Worm (Caenorhabditis elegans) whole organism, L1 larva: ENCODE measurements around the gene F47G9.4.

Experiments
- C34B4.2 ChIP-seq: sonication (generic microtip); optimal IDR thresholded peaks from 2 replicates; lab custom pipeline; 2017; ENCODE audit warnings: mild to moderate bottlenecking, missing genetic modification characterization, missing compliant biosample characterization
- F16B12.6 ChIP-seq: fragments of 150-350 bp; optimal IDR thresholded peaks from 2 replicates; lab custom pipeline; 2014; ENCODE audit warnings: missing biosample characterization, missing genetic modification characterization
- aly-2 ChIP-seq: fragments of 150-350 bp; optimal IDR thresholded peaks from 2 replicates; lab custom pipeline; 2014; ENCODE audit warnings: missing biosample characterization, missing genetic modification characterization
- ama-1 ChIP-seq: fragments of 150-350 bp; optimal IDR thresholded peaks from 2 replicates; lab custom pipeline; 2014
- blmp-1 ChIP-seq: fragments of 150-350 bp; optimal IDR thresholded peaks from 2 replicates; lab custom pipeline; 2014; ENCODE audit warnings: missing biosample characterization, missing genetic modification characterization
- ceh-63 ChIP-seq: fragments of 200-800 bp; sonication (Bioruptor generic); optimal IDR thresholded peaks from 2 replicates; lab custom pipeline; 2018; ENCODE audit warnings: mild to moderate bottlenecking, missing genetic modification characterization, missing compliant biosample characterization
- ceh-82 ChIP-seq, 3 experiments: fragments of 150-350 bp in 1 of 3; sonication (generic microtip) in 2 of 3; optimal IDR thresholded peaks; 2 replicates each; lab custom pipeline; 2014 to 2017; ENCODE audit warnings: missing biosample characterization in 3 of 3, missing genetic modification characterization in 3 of 3
- ceh-90 ChIP-seq: sonication (generic microtip); optimal IDR thresholded peaks from 2 replicates; lab custom pipeline; 2016; ENCODE audit warnings: missing genetic modification characterization, missing compliant biosample characterization
- dpl-1 ChIP-seq, 3 experiments: fragments of 150-350 bp in 2 of 3; sonication (generic microtip) in 1 of 3; optimal IDR thresholded peaks; 2 replicates each; lab custom pipeline; 2014 to 2017; ENCODE audit warnings: missing biosample characterization in 3 of 3, missing genetic modification characterization in 3 of 3, missing genetic modification reagents in 3 of 3
- dsc-1 ChIP-seq: sonication (generic microtip); optimal IDR thresholded peaks from 2 replicates; lab custom pipeline; 2016; ENCODE audit warnings: mild to moderate bottlenecking, missing genetic modification characterization, missing compliant biosample characterization
- efl-1 ChIP-seq, 4 experiments: fragments of 150-350 bp; optimal IDR thresholded peaks in 3 of 4; peaks in 1 of 4; 1 replicate in 1 of 4; 2 replicates in 3 of 4; lab custom pipeline; 2014; ENCODE audit warnings: missing biosample characterization in 2 of 4, missing genetic modification characterization in 2 of 4, missing genetic modification reagents in 2 of 4
- egl-13 ChIP-seq: sonication (generic microtip); optimal IDR thresholded peaks from 2 replicates; lab custom pipeline; 2016; ENCODE audit warnings: missing genotype, missing genetic modification reagents, missing genetic modification characterization, missing compliant biosample characterization
- elt-2 ChIP-seq: sonication (generic microtip); optimal IDR thresholded peaks from 2 replicates; lab custom pipeline; 2016; ENCODE audit warnings: missing genetic modification characterization, mild to moderate bottlenecking, inconsistent platforms, missing compliant biosample characterization, missing genetic modification reagents
- fkh-10 ChIP-seq: sonication (generic microtip); optimal IDR thresholded peaks from 2 replicates; lab custom pipeline; 2017; ENCODE audit warnings: missing biosample characterization, missing genetic modification reagents, missing genetic modification characterization
- fkh-8 ChIP-seq: sonication (generic microtip); optimal IDR thresholded peaks from 2 replicates; lab custom pipeline; 2016; ENCODE audit warnings: mild to moderate bottlenecking, missing genetic modification characterization, missing compliant biosample characterization
- fos-1 ChIP-seq: fragments of 150-350 bp; optimal IDR thresholded peaks from 2 replicates; lab custom pipeline; 2014; ENCODE audit warnings: missing biosample characterization, missing genetic modification characterization
- grh-1 ChIP-seq: fragments of 200-800 bp; sonication (Bioruptor generic); IDR thresholded peaks from 2 replicates; pipeline ENCODE4 v1.3.6; 2022; ENCODE audit warnings: missing genetic modification reagents, missing genetic modification characterization, missing compliant biosample characterization
- hlh-4 ChIP-seq: sonication (generic microtip); optimal IDR thresholded peaks from 2 replicates; lab custom pipeline; 2016; ENCODE audit warnings: mild to moderate bottlenecking, missing genetic modification characterization, missing compliant biosample characterization
- isw-1 ChIP-seq: fragments of 200-800 bp; sonication (Bioruptor generic); IDR thresholded peaks from 2 replicates; pipeline ENCODE4 v1.3.6; 2022; ENCODE audit warnings: missing genetic modification characterization, missing compliant biosample characterization
- lin-14 ChIP-seq: fragments of 200-800 bp; sonication (Bioruptor generic); optimal IDR thresholded peaks from 2 replicates; lab custom pipeline; 2018; ENCODE audit warnings: mild to moderate bottlenecking, missing genetic modification characterization, moderate library complexity, missing compliant biosample characterization
- mdl-1 ChIP-seq, 2 experiments: fragments of 150-350 bp; optimal IDR thresholded peaks; 2 replicates each; lab custom pipeline; 2014 to 2017; ENCODE audit warnings: missing biosample characterization in 2 of 2, missing genetic modification characterization in 2 of 2, inconsistent platforms in 1 of 2
- mef-2 ChIP-seq: fragments of 150-350 bp; optimal IDR thresholded peaks from 2 replicates; lab custom pipeline; 2014; ENCODE audit warnings: missing biosample characterization, missing genetic modification characterization
- mep-1 ChIP-seq: fragments of 150-350 bp; optimal IDR thresholded peaks from 2 replicates; lab custom pipeline; 2014; ENCODE audit warnings: missing biosample characterization, missing genetic modification characterization
- nhr-19 ChIP-seq: fragments of 200-800 bp; sonication (Bioruptor generic); conservative IDR thresholded peaks from 2 replicates; pipeline ENCODE4 v1.3.6; 2022; ENCODE audit warnings: missing genetic modification characterization, missing compliant biosample characterization
- nhr-20 ChIP-seq: sonication (generic microtip); optimal IDR thresholded peaks from 2 replicates; lab custom pipeline; 2016; ENCODE audit warnings: mild to moderate bottlenecking, missing genetic modification characterization, missing compliant biosample characterization
- nhr-71 ChIP-seq: sonication (generic microtip); optimal IDR thresholded peaks from 2 replicates; lab custom pipeline; 2016; ENCODE audit warnings: mild to moderate bottlenecking, missing genetic modification characterization, moderate library complexity, missing compliant biosample characterization
- nhr-77 ChIP-seq: fragments of 150-350 bp; optimal IDR thresholded peaks from 2 replicates; lab custom pipeline; 2014; ENCODE audit warnings: missing biosample characterization, missing genetic modification characterization
- nhr-85 ChIP-seq: sonication (generic microtip); peaks from one replicate; lab custom pipeline; 2016; ENCODE audit warnings: missing genetic modification characterization, inconsistent platforms, missing compliant biosample characterization
- nhr-90 ChIP-seq: sonication (generic microtip); optimal IDR thresholded peaks from 2 replicates; lab custom pipeline; 2016; ENCODE audit warnings: mild to moderate bottlenecking, missing genetic modification characterization, missing compliant biosample characterization; ENCODE audit not compliant: poor library complexity
- pax-3 ChIP-seq: fragments of 200-800 bp; sonication (Bioruptor generic); optimal IDR thresholded peaks from 2 replicates; lab custom pipeline; 2018; ENCODE audit warnings: mild to moderate bottlenecking, missing genetic modification characterization, moderate library complexity, missing compliant biosample characterization
- pqm-1 ChIP-seq: sonication (generic microtip); optimal IDR thresholded peaks from 3 replicates; lab custom pipeline; 2017; ENCODE audit warnings: missing biosample characterization, missing genetic modification characterization
- rnt-1 ChIP-seq: sonication (generic microtip); optimal IDR thresholded peaks from 2 replicates; lab custom pipeline; 2016; ENCODE audit warnings: mild to moderate bottlenecking, missing genetic modification characterization, moderate library complexity, missing compliant biosample characterization
- sox-4 ChIP-seq: sonication (generic microtip); optimal IDR thresholded peaks from 2 replicates; lab custom pipeline; 2016; ENCODE audit warnings: missing genetic modification characterization, missing compliant biosample characterization
- swsn-7 ChIP-seq: sonication (generic microtip); optimal IDR thresholded peaks from 2 replicates; lab custom pipeline; 2016; ENCODE audit warnings: missing genetic modification characterization, missing compliant biosample characterization
- tlp-1 ChIP-seq: fragments of 150-350 bp; optimal IDR thresholded peaks from 2 replicates; lab custom pipeline; 2014; ENCODE audit warnings: missing biosample characterization, missing genetic modification characterization
- unc-130 ChIP-seq: fragments of 150-350 bp; optimal IDR thresholded peaks from 2 replicates; lab custom pipeline; 2017; ENCODE audit warnings: missing biosample characterization, missing genetic modification characterization, inconsistent platforms
- unc-62 ChIP-seq: fragments of 150-350 bp; optimal IDR thresholded peaks from 2 replicates; lab custom pipeline; 2014; ENCODE audit warnings: missing biosample characterization, missing genetic modification reagents, missing genetic modification characterization
- unc-86 ChIP-seq: sonication (generic microtip); optimal IDR thresholded peaks from 2 replicates; lab custom pipeline; 2016; ENCODE audit warnings: missing genetic modification characterization, missing compliant biosample characterization
- unc-98 ChIP-seq: fragments of 200-800 bp; sonication (Bioruptor generic); IDR thresholded peaks from 2 replicates; pipeline ENCODE4 v1.3.6; 2022; ENCODE audit warnings: missing genetic modification characterization, missing compliant biosample characterization
- vab-15 ChIP-seq: sonication (generic microtip); optimal IDR thresholded peaks from 2 replicates; lab custom pipeline; 2017; ENCODE audit warnings: missing genotype, mild to moderate bottlenecking, missing genetic modification characterization, missing compliant biosample characterization
- zip-4 ChIP-seq: fragments of 200-800 bp; sonication (Bioruptor generic); optimal IDR thresholded peaks from 2 replicates; lab custom pipeline; 2018; ENCODE audit warnings: mild to moderate bottlenecking, missing genetic modification characterization, moderate library complexity, missing compliant biosample characterization

The F47G9.4 gene

DNA sequence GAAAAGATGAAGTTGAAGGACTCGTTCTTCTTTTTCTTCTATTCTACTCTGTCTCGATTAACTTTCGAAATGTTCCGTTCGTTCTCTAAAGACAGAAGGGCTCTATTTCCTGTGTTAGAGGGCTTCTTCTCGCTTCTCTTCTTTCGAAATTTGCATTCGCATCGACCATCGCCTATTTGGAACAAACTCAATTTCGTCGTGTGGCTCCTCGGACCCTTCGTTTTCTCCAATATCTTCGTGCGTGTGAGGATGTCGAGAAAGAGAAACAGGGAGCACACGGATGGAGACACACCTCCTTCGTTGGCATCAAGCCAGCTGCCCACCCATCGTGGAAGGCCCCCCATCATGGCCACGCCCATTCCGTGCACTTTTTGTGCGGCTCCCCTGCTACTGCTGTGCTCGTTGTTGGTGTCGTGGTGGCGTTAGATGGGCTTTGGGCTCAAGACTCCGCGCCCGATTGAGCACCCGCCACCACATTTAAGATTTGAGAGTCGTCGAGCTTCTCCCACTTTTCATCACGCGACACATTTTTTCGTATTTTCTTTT, 19.6 kb upstream of the F47G9.4 start (continued):
- TF ChIP-seq tlp-1 (tag; lab: Kevin White, UChicago): no peak
- TF ChIP-seq pax-3 (tag; lab: Kevin White, UChicago): no peak
- TF ChIP-seq vab-15 (tag; lab: Kevin White, UChicago): no peak
- no peak for TF ChIP-seq unc-62
- TF ChIP-seq, all 84 proteins: peak for 5

DNA sequence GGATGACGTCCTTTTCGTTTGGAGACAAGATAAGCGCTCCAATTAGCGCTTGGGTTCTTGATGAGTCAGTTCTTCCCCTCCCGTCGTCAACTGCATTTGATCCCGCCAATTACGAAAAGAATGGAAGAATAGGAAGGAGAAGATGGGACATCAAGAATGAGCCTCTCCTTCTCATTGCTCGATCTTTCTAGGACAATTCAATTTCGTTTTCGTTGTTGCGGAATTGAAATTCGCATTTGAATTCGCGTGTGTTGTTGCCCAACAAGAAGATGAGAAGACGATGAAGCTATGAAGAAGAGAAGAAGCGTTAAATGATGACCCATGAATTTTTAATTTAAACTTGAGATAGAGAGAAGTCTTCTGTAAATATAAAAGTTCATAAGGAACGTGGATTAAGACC, 15.3 kb upstream of the F47G9.4 start:
- TF ChIP-seq zip-4 (GFP tag; lab: Kevin White, UChicago) (no peak), lin-14 (GFP tag; lab: Kevin White, UChicago) (peak; percentile 25), ceh-82 (tag; optimal IDR thresholded peaks at IDR 0.05; lab: Kevin White, UChicago) (peak in 1 of 3 experiments; percentile 21), fkh-10 (GFP tag; lab: Kevin White, UChicago) (peak; percentile 58)

DNA sequence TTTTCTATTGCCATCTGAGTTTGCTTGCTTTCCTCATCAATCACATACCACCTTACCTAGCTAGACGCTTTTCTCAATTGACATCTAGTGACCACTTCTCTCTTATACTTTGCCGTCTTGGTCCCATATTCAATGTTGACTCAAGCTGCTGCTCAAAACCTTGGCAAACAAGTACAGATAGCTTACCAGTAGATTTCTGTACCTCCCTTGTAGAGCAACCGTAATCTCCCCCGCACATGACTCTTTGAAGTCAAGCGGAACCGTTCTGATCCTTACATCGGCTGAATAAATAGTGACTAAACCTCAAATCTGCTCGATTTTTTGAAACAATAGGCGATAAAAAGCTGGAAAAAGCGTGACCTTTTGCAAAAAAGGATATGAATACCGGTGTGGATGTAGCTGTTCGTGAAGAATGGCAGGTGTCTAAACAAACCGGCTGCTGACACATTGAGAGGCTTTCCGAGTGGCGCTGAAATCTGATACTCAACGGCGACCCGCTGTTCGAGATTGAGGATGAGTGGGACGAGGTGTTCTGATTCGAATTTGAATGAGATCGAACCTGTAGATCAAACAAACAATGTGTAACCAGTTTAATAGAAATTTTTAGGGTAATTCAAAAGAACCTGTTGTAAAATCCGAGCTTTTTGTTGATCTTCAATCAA, 14.3 kb upstream of the F47G9.4 start:
- no peak for TF ChIP-seq C34B4.2 (tag; lab: Kevin White, UChicago)
- TF ChIP-seq rnt-1 (tag; lab: Kevin White, UChicago): no peak
- TF ChIP-seq egl-13: no peak
- TF ChIP-seq ceh-90 (tag; lab: Kevin White, UChicago): no peak
- TF ChIP-seq lin-14 (GFP tag; lab: Kevin White, UChicago): no peak
- TF ChIP-seq ceh-63 (GFP tag; lab: Kevin White, UChicago): no peak
- TF ChIP-seq, all 84 proteins: peak for 0

DNA sequence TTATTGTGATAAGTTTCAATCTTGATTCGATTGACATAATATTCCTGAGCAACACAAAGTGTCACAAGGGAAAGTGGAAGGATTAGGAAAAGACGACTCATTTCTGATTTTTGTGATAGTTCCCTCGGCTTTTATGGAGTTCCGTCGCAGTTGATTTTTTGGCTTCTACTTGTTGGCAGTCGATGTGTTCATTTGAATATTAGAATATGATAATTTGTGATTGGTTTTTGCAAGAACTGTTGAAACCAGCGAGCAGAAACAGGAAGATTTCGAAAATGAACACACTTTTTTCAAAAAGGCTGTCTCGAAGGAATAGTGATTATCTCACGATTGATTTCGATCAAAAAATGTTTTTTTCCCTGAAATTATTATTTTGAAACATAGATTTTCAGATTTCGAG, 12.6 kb upstream of the F47G9.4 start, which contains the start of gene T02E9.6:
T02E9.6 (minus strand) TSS at position 101 of the 400 bp plus-strand sequence.
- TF ChIP-seq nhr-71 (no peak), efl-1 (optimal IDR thresholded peaks at IDR 0.05; lab: Kevin White, UChicago) (no peak), efl-1 (GFP tag; optimal IDR thresholded peaks at IDR 0.05 in 1 of 2; lab: Kevin White, UChicago) (peak in 1 of 2 experiments; percentile 62), grh-1 (no peak)

DNA sequence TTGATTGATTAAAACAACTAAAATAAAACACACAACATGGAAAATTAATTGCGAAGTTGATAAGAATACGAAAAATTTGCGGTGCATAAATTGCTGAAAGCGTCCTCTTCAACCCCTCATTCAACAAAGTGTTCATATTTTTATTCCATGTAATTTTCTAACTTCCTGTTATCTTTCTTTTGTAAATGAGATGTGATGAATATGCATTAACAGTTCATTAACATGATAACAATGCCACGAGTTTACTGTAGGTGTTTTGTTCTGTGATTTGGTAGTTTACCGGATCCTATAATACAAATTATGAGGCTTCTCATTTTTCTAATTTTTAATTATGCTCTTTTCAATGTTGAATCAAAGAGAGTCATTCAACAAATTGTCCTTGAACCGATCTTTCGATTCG, 7.5 kb upstream of the F47G9.4 start, which contains the start of gene F47G9.6:
F47G9.6 (plus strand) TSS at position 301 of the 400 bp plus-strand sequence.
- TF ChIP-seq fkh-8 (no peak), grh-1 (no peak), mef-2 (tag; lab: Kevin White, UChicago) (no peak), unc-98 (GFP tag; lab: Robert Waterston, UW) (no peak), swsn-7 (tag; lab: Kevin White, UChicago) (no peak), pqm-1 (tag; lab: Kevin White, UChicago) (no peak), aly-2 (tag; lab: Kevin White, UChicago) (no peak), elt-2 (tag; lab: Kevin White, UChicago) (no peak), nhr-85 (tag; lab: Kevin White, UChicago) (no peak)

DNA sequence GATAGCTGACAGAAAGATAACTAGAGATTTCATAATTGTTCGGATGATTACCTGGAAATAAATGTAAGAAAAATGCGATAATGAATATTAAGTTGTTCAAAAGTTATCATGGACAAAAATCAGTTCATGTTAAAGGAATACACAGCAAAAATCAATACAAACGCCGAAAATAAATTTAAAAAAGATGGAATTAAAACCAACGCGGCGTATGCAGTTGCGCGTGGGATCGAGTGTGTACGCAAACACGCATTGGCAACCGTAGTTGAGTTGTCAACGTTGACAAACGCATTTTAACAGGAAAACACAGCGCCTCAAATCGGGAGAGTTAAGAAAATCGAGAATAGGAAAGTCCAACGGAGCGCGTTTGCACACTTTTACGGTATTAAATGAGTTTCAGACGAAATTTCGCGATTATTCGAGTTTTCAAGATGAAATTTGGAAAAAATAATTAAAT, 5.3 kb upstream of the F47G9.4 start, which contains the start of gene tmed-10:
tmed-10 (minus strand) TSS at position 51 of the 454 bp plus-strand sequence.
- peak in 1 of 2 experiments; percentile 43 for TF ChIP-seq mdl-1 (tag; optimal IDR thresholded peaks at IDR 0.05; lab: Kevin White, UChicago)
- TF ChIP-seq nhr-77: peak; percentile 44
- peak; percentile 52 for TF ChIP-seq blmp-1
- TF ChIP-seq mep-1 (tag; lab: Kevin White, UChicago): peak; percentile 83
- peak; percentile 54 for TF ChIP-seq nhr-90
- no peak for TF ChIP-seq sox-4
- peak; percentile 80 for TF ChIP-seq nhr-19
- peak; percentile 92 for TF ChIP-seq F16B12.6
- TF ChIP-seq ama-1 (lab: Kevin White, UChicago): no peak
- no peak for TF ChIP-seq fos-1 (tag; lab: Kevin White, UChicago)
- TF ChIP-seq dsc-1 (tag; lab: Kevin White, UChicago): peak; percentile 45
- no peak for TF ChIP-seq nhr-85 (tag; lab: Kevin White, UChicago)
- peak; percentile 3 for TF ChIP-seq unc-86
- no peak for TF ChIP-seq hlh-4 (tag; lab: Kevin White, UChicago)
- peak; percentile 44 to 64 (median 59) for TF ChIP-seq dpl-1 (GFP tag; optimal IDR thresholded peaks at IDR 0.05; lab: Kevin White, UChicago)
- TF ChIP-seq isw-1 (GFP tag; lab: Robert Waterston, UW): peak; percentile 68
- peak; percentile 93 for TF ChIP-seq unc-130
- TF ChIP-seq nhr-20 (tag; lab: Kevin White, UChicago): peak; percentile 80
- TF ChIP-seq unc-62: no peak
- TF ChIP-seq nhr-71: peak; percentile 78
- TF ChIP-seq C34B4.2 (tag; lab: Kevin White, UChicago): no peak
